Worm (Caenorhabditis elegans) whole organism, L1 larva: ENCODE data around the gene bca-2.

ENCODE experiments used
- dsc-1 ChIP-seq: sonication (generic microtip); optimal IDR thresholded peaks from 2 replicates; lab custom pipeline; 2016; ENCODE audit warnings: mild to moderate bottlenecking, missing genetic modification characterization, missing compliant biosample characterization
- lin-35 ChIP-seq, 2 experiments: fragments of 150-350 bp; optimal IDR thresholded peaks; 2 replicates each; lab custom pipeline; 2014; ENCODE audit warnings: missing biosample characterization in 2 of 2, missing genetic modification characterization in 2 of 2, missing genetic modification reagents in 2 of 2
- lin-39 ChIP-seq: fragments of 150-350 bp; optimal IDR thresholded peaks from 2 replicates; lab custom pipeline; 2014; ENCODE audit warnings: missing biosample characterization, missing genetic modification reagents, missing genetic modification characterization
- rnt-1 ChIP-seq: sonication (generic microtip); optimal IDR thresholded peaks from 2 replicates; lab custom pipeline; 2016; ENCODE audit warnings: mild to moderate bottlenecking, missing genetic modification characterization, moderate library complexity, missing compliant biosample characterization
- skn-1 ChIP-seq: fragments of 150-350 bp; optimal IDR thresholded peaks from 2 replicates; lab custom pipeline; 2014; ENCODE audit warnings: missing biosample characterization, missing genetic modification characterization
- zag-1 ChIP-seq: fragments of 150-350 bp; optimal IDR thresholded peaks from 2 replicates; lab custom pipeline; 2014; ENCODE audit warnings: missing biosample characterization, missing genetic modification characterization

- no peak for TF ChIP-seq dsc-1 (tag; lab: Kevin White, UChicago)
- no peak for TF ChIP-seq rnt-1
- no peak for TF ChIP-seq lin-39 (tag; lab: Kevin White, UChicago)
- no peak for TF ChIP-seq lin-35 (GFP tag; optimal IDR thresholded peaks at IDR 0.05; lab: Kevin White, UChicago)
- no peak for TF ChIP-seq zag-1
- TF ChIP-seq skn-1 (tag; lab: Kevin White, UChicago): no peak
Measured at ce11 chrIV:17104157-17104872, 4.3 kb upstream of the bca-2 start.
